Fruit fly (Drosophila melanogaster): ENCODE results near the gene CG43348.

Gene CG43348

dm6 chr2L:1183799-1184198 is 15.4 kb upstream of the CG43348 start, which contains the start of the genes CG5126 and Tgt (continued):
- no peak for TF ChIP-seq toy (GFP tag; IDR thresholded peaks at IDR 0.05)
- no peak for TF ChIP-seq fd96Cb (tag; optimal IDR thresholded peaks at IDR 0.05)
- no peak for TF ChIP-seq Oli (tag; optimal IDR thresholded peaks at IDR 0.05)
- no peak for TF ChIP-seq cad (GFP tag; optimal IDR thresholded peaks at IDR 0.05)
- peak; percentile 8 for TF ChIP-seq CG14710 (tag; optimal IDR thresholded peaks at IDR 0.05)
- TF ChIP-seq Ssrp (tag; optimal IDR thresholded peaks at IDR 0.05) = no peak
- TF ChIP-seq CG15011 (GFP tag; optimal IDR thresholded peaks at IDR 0.05) = no peak
- TF ChIP-seq dm (GFP tag; optimal IDR thresholded peaks at IDR 0.05) = peak; percentile 51
- TF ChIP-seq E2f2 (GFP tag; IDR thresholded peaks at IDR 0.05) = peak; percentile 70
- TF ChIP-seq C15 (GFP tag; IDR thresholded peaks at IDR 0.05) = no peak
- TF ChIP-seq Sry-δ (GFP tag; optimal IDR thresholded peaks at IDR 0.05) = peak; percentile 54
- no peak for TF ChIP-seq CG8478 (optimal IDR thresholded peaks at IDR 0.05)
- TF ChIP-seq zen2 (GFP tag; IDR thresholded peaks at IDR 0.05; ENCODE audit: partially characterized antibody) = 0 out of 3 replicates have a peak, but pooled peaks have one; percentile 20
- TF ChIP-seq unc-4 (GFP tag; IDR thresholded peaks at IDR 0.05; ENCODE audit: partially characterized antibody) = peak; percentile 65
- TF ChIP-seq emc (GFP tag; optimal IDR thresholded peaks at IDR 0.05) = no peak
- peak; percentile 65; the same call in 1 of the 3 replicates for TF ChIP-seq CG34422 (GFP tag; IDR thresholded peaks at IDR 0.05)
- TF ChIP-seq CG3281 (GFP tag; optimal IDR thresholded peaks at IDR 0.05) = no peak
- no peak for TF ChIP-seq CG31388 (GFP tag; optimal IDR thresholded peaks at IDR 0.05)
- TF ChIP-seq Doc2 (GFP tag; IDR thresholded peaks at IDR 0.05) = no peak
- no peak for TF ChIP-seq CG12769 (tag; optimal IDR thresholded peaks at IDR 0.05)
- TF ChIP-seq MESR4 (GFP tag; optimal IDR thresholded peaks at IDR 0.05) = peak; percentile 55
- peak; percentile 43; the same call in 2 of the 3 replicates for TF ChIP-seq knrl (GFP tag; IDR thresholded peaks at IDR 0.05; ENCODE audit: partially characterized antibody)
- TF ChIP-seq Myb (GFP tag; optimal IDR thresholded peaks at IDR 0.05) = peak; percentile 50
- no peak for TF ChIP-seq NfI (GFP tag; optimal IDR thresholded peaks at IDR 0.05)
- TF ChIP-seq bbx (GFP tag; IDR thresholded peaks at IDR 0.05; ENCODE audit: partially characterized antibody) = peak; percentile 55; the same call in 1 of the 2 replicates
- no peak for TF ChIP-seq bsh (GFP tag; optimal IDR thresholded peaks at IDR 0.05)
- no peak for TF ChIP-seq CG11247 (GFP tag; IDR thresholded peaks at IDR 0.05)
- TF ChIP-seq Hey (tag; optimal IDR thresholded peaks at IDR 0.05) = peak; percentile 24
- TF ChIP-seq jumu (GFP tag; optimal IDR thresholded peaks at IDR 0.05) = no peak
- no peak for TF ChIP-seq gcm2 (GFP tag; optimal IDR thresholded peaks at IDR 0.05)
- no peak for TF ChIP-seq CG2875 (GFP tag; optimal IDR thresholded peaks at IDR 0.05)
- TF ChIP-seq sim (GFP tag; IDR thresholded peaks at IDR 0.05) = no peak
- TF ChIP-seq tio (GFP tag; optimal IDR thresholded peaks at IDR 0.05) = no peak
- TF ChIP-seq CG8944 (GFP tag; optimal IDR thresholded peaks at IDR 0.05) = no peak
- no peak for TF ChIP-seq ATbp (GFP tag; optimal IDR thresholded peaks at IDR 0.05)
- TF ChIP-seq tap (tag; optimal IDR thresholded peaks at IDR 0.05) = no peak
- TF ChIP-seq CG16779 (GFP tag; IDR thresholded peaks at IDR 0.05) = no peak
- no peak for TF ChIP-seq CG16815 (GFP tag; optimal IDR thresholded peaks at IDR 0.05)
- TF ChIP-seq sens (GFP tag) = no peak
- no peak for TF ChIP-seq Blimp-1 (GFP tag; optimal IDR thresholded peaks at IDR 0.05)
- TF ChIP-seq CG9215 (GFP tag; IDR thresholded peaks at IDR 0.05) = no peak
- TF ChIP-seq p53 (GFP tag; optimal IDR thresholded peaks at IDR 0.05) = no peak
- no peak for TF ChIP-seq croc (GFP tag; conservative IDR thresholded peaks at IDR 0.05)
- TF ChIP-seq CG17612 (GFP tag; IDR thresholded peaks at IDR 0.05) = no peak
- no peak for TF ChIP-seq Fer2 (tag; optimal IDR thresholded peaks at IDR 0.05)
- no peak for TF ChIP-seq Dbx (GFP tag; IDR thresholded peaks at IDR 0.05)
- no peak for TF ChIP-seq CG9817 (tag; optimal IDR thresholded peaks at IDR 0.05)
- TF ChIP-seq hb (GFP tag; IDR thresholded peaks at IDR 0.05; ENCODE audit: partially characterized antibody) = peak; percentile 69; the same call in 1 of the 3 replicates
- no peak for TF ChIP-seq CHES-1-like (GFP tag; optimal IDR thresholded peaks at IDR 0.05)
- TF ChIP-seq HmgZ (tag; optimal IDR thresholded peaks at IDR 0.05) = peak; percentile 26
- TF ChIP-seq D19A (tag; optimal IDR thresholded peaks at IDR 0.05) = no peak
- no peak for TF ChIP-seq ash1 (GFP tag; optimal IDR thresholded peaks at IDR 0.05)

Data from whole organism, embryonic.